Fruit fly (Drosophila melanogaster) whole organism, prepupa: Measurements from ENCODE around the gene Nrg.
A peak's percentile ranks its signal among the peaks of the same experiment; 100 is the strongest.

Experiments
- CG10631 ChIP-seq: fragments of 200-800 bp; sonication (Bioruptor generic); optimal IDR thresholded peaks from 2 replicates; lab custom pipeline; 2016; ENCODE audit warnings: missing biosample characterization, missing genetic modification characterization
- CG10669 ChIP-seq: fragments of 200-800 bp; sonication (Bioruptor generic); optimal IDR thresholded peaks from 3 replicates; lab custom pipeline; 2018; ENCODE audit warnings: missing biosample characterization, mild to moderate bottlenecking, missing genetic modification characterization, moderate library complexity
- CG11294 ChIP-seq: fragments of 200-800 bp; sonication (Bioruptor generic); IDR thresholded peaks from 2 replicates; pipeline ENCODE4 v1.3.6; 2022; ENCODE audit warnings: missing biosample characterization, missing genetic modification characterization
- CG11902 ChIP-seq: fragments of 200-800 bp; sonication (Bioruptor generic); optimal IDR thresholded peaks from 3 replicates; lab custom pipeline; 2016; ENCODE audit warnings: missing biosample characterization, missing genetic modification characterization
- CG15336 ChIP-seq: fragments of 200-800 bp; sonication (Bioruptor generic); IDR thresholded peaks from 2 replicates; pipeline ENCODE4 v1.3.6; 2022; ENCODE audit warnings: missing biosample characterization, missing genetic modification characterization
- CG1621 ChIP-seq: fragments of 200-800 bp; sonication (Bioruptor generic); optimal IDR thresholded peaks from 3 replicates; lab custom pipeline; 2018; ENCODE audit warnings: missing biosample characterization, mild to moderate bottlenecking, missing genetic modification characterization
- CG16779 ChIP-seq: fragments of 200-800 bp; sonication (Bioruptor generic); optimal IDR thresholded peaks from 3 replicates; lab custom pipeline; 2017; ENCODE audit warnings: missing biosample characterization, mild to moderate bottlenecking, missing genetic modification characterization
- CG31627 ChIP-seq: fragments of 200-800 bp; sonication (Bioruptor generic); optimal IDR thresholded peaks from 3 replicates; lab custom pipeline; 2016; ENCODE audit warnings: missing biosample characterization, missing genetic modification characterization
- CG32006 ChIP-seq: fragments of 200-800 bp; sonication (Bioruptor generic); optimal IDR thresholded peaks from 3 replicates; lab custom pipeline; 2017; ENCODE audit warnings: missing biosample characterization, mild to moderate bottlenecking, missing genetic modification characterization
- CG3919 ChIP-seq: fragments of 200-800 bp; sonication (Bioruptor generic); optimal IDR thresholded peaks from 3 replicates; lab custom pipeline; 2016; ENCODE audit warnings: missing biosample characterization, missing genetic modification characterization
- CG6163 ChIP-seq: fragments of 200-800 bp; sonication (Bioruptor generic); IDR thresholded peaks from 3 replicates; pipeline ENCODE4 v1.3.6; 2022; ENCODE audit warnings: missing biosample characterization, missing genetic modification characterization
- CG6276 ChIP-seq: fragments of 200-800 bp; sonication (Bioruptor generic); optimal IDR thresholded peaks from 2 replicates; lab custom pipeline; 2017; ENCODE audit warnings: missing biosample characterization, mild to moderate bottlenecking, missing genetic modification characterization
- CG6792 ChIP-seq: fragments of 200-800 bp; sonication (Bioruptor generic); optimal IDR thresholded peaks from 3 replicates; lab custom pipeline; 2016; ENCODE audit warnings: missing biosample characterization, missing genetic modification characterization
- CG8119 ChIP-seq: fragments of 200-800 bp; sonication (Bioruptor generic); IDR thresholded peaks from 3 replicates; pipeline ENCODE4 v1.3.6; 2022; ENCODE audit warnings: missing biosample characterization, missing genetic modification characterization
- CG8319 ChIP-seq: fragments of 200-800 bp; sonication (Bioruptor generic); optimal IDR thresholded peaks from 3 replicates; lab custom pipeline; 2016; ENCODE audit warnings: missing biosample characterization, missing genetic modification characterization
- CG9139 ChIP-seq: fragments of 200-800 bp; sonication (Bioruptor generic); optimal IDR thresholded peaks from 3 replicates; lab custom pipeline; 2017; ENCODE audit warnings: missing biosample characterization, mild to moderate bottlenecking, missing genetic modification characterization
- Eip75B ChIP-seq: fragments of 200-800 bp; sonication (Bioruptor generic); optimal IDR thresholded peaks from 3 replicates; lab custom pipeline; 2016; ENCODE audit warnings: missing biosample characterization, missing genetic modification characterization
- Eip78C ChIP-seq: fragments of 200-800 bp; sonication (Bioruptor generic); peaks from one replicate; lab custom pipeline; 2016; ENCODE audit warnings: missing biosample characterization, missing genetic modification characterization
- Ets21C ChIP-seq: fragments of 200-800 bp; sonication (Bioruptor generic); optimal IDR thresholded peaks from 3 replicates; lab custom pipeline; 2016; ENCODE audit warnings: missing biosample characterization, missing genetic modification characterization
- Ets96B ChIP-seq: fragments of 200-800 bp; optimal IDR thresholded peaks from 2 replicates; lab custom pipeline; 2019; ENCODE audit warnings: missing biosample characterization, mild to moderate bottlenecking, missing genetic modification characterization, moderate library complexity
- Hr38 ChIP-seq: sonication (Bioruptor generic); optimal IDR thresholded peaks from 2 replicates; lab custom pipeline; 2016; ENCODE audit warnings: missing biosample characterization, missing genetic modification characterization
- Hr39 ChIP-seq: fragments of 200-800 bp; sonication (Bioruptor generic); optimal IDR thresholded peaks from 2 replicates; lab custom pipeline; 2016; ENCODE audit warnings: missing biosample characterization, missing genetic modification characterization
- Hr4 ChIP-seq: fragments of 200-800 bp; sonication (Bioruptor generic); optimal IDR thresholded peaks from 3 replicates; lab custom pipeline; 2016; ENCODE audit warnings: missing biosample characterization, missing genetic modification characterization
- Lpt ChIP-seq: fragments of 200-800 bp; sonication (Bioruptor generic); optimal IDR thresholded peaks from 3 replicates; lab custom pipeline; 2016; ENCODE audit warnings: missing biosample characterization, missing genetic modification characterization
- Met ChIP-seq: fragments of 200-800 bp; sonication (Bioruptor generic); optimal IDR thresholded peaks from 3 replicates; lab custom pipeline; 2016; ENCODE audit warnings: missing biosample characterization, missing genetic modification characterization
- Smox ChIP-seq: fragments of 200-800 bp; sonication (Bioruptor generic); optimal IDR thresholded peaks from 3 replicates; lab custom pipeline; 2016; ENCODE audit warnings: missing biosample characterization, missing genetic modification characterization
- Sox102F ChIP-seq: fragments of 200-800 bp; sonication (Bioruptor generic); optimal IDR thresholded peaks from 2 replicates; lab custom pipeline; 2016; ENCODE audit warnings: missing biosample characterization, mild to moderate bottlenecking, missing genetic modification characterization
- Sox14 ChIP-seq: fragments of 200-800 bp; sonication (Bioruptor generic); optimal IDR thresholded peaks from 3 replicates; lab custom pipeline; 2016; ENCODE audit warnings: missing biosample characterization, missing genetic modification characterization
- Sox15 ChIP-seq: fragments of 200-800 bp; sonication (Bioruptor generic); optimal IDR thresholded peaks from 3 replicates; lab custom pipeline; 2016; ENCODE audit warnings: missing biosample characterization, missing genetic modification characterization
- acj6 ChIP-seq: fragments of 200-800 bp; sonication (Bioruptor generic); optimal IDR thresholded peaks from 3 replicates; lab custom pipeline; 2016; ENCODE audit warnings: missing biosample characterization, missing genetic modification characterization
- cyc ChIP-seq: fragments of 200-800 bp; sonication (Bioruptor generic); optimal IDR thresholded peaks from 3 replicates; lab custom pipeline; 2016; ENCODE audit warnings: missing biosample characterization, missing genetic modification characterization
- dac ChIP-seq: fragments of 200-800 bp; sonication (Bioruptor generic); optimal IDR thresholded peaks from 2 replicates; lab custom pipeline; 2017; ENCODE audit warnings: missing biosample characterization, mild to moderate bottlenecking, missing genetic modification characterization
- eg ChIP-seq: fragments of 200-800 bp; sonication (Bioruptor generic); IDR thresholded peaks from 3 replicates; pipeline ENCODE4 v1.3.6; 2022; ENCODE audit warnings: missing biosample characterization, missing genetic modification characterization
- esn ChIP-seq: fragments of 200-800 bp; sonication (Bioruptor generic); optimal IDR thresholded peaks from 2 replicates; lab custom pipeline; 2016; ENCODE audit warnings: missing biosample characterization, mild to moderate bottlenecking, missing genetic modification characterization, moderate library complexity
- fkh ChIP-seq: fragments of 200-800 bp; sonication (Bioruptor generic); optimal IDR thresholded peaks from 3 replicates; lab custom pipeline; 2017; ENCODE audit warnings: missing biosample characterization, mild to moderate bottlenecking, missing genetic modification characterization, moderate library complexity
- lz ChIP-seq: fragments of 200-800 bp; sonication (Bioruptor generic); optimal IDR thresholded peaks from 3 replicates; lab custom pipeline; 2016; ENCODE audit warnings: missing biosample characterization, missing genetic modification characterization
- pdm3 ChIP-seq: fragments of 200-800 bp; sonication (Bioruptor generic); optimal IDR thresholded peaks from 3 replicates; lab custom pipeline; 2016; ENCODE audit warnings: missing biosample characterization, missing genetic modification characterization
- spab ChIP-seq: fragments of 200-800 bp; sonication (Bioruptor generic); optimal IDR thresholded peaks from 2 replicates; lab custom pipeline; 2017; ENCODE audit warnings: missing biosample characterization, mild to moderate bottlenecking, missing genetic modification characterization, missing genetic modification reagents
- svp ChIP-seq: fragments of 200-800 bp; sonication (Bioruptor generic); peaks from one replicate; lab custom pipeline; 2016; ENCODE audit warnings: missing biosample characterization, missing genetic modification characterization
- topi ChIP-seq: fragments of 200-800 bp; sonication (Bioruptor generic); optimal IDR thresholded peaks from 3 replicates; lab custom pipeline; 2016; ENCODE audit warnings: missing biosample characterization, missing genetic modification characterization

Gene Nrg

dm6 chrX:8533589-8534320, 16.6 kb downstream of the Nrg start (continued):
- no peak for TF ChIP-seq Ets96B (tag; lab: Kevin White, UChicago)
- no peak for TF ChIP-seq Ets21C (GFP tag; lab: Kevin White, UChicago)
- TF ChIP-seq CG8319 = no peak
- TF ChIP-seq pdm3 (GFP tag; lab: Kevin White, UChicago) = peak; percentile 59
- TF ChIP-seq CG9139 = no peak
- TF ChIP-seq lz (GFP tag; lab: Kevin White, UChicago) = no peak
- peak; percentile 76 for TF ChIP-seq CG32006 (GFP tag; lab: Kevin White, UChicago)
- TF ChIP-seq CG16779 (tag; lab: Kevin White, UChicago) = no peak
- TF ChIP-seq Sox15 (GFP tag; lab: Kevin White, UChicago) = no peak
- TF ChIP-seq CG6163 (GFP tag; lab: Robert Waterston, UW) = peak; percentile 88
- TF ChIP-seq CG3919 = peak; percentile 43
- peak; percentile 81 for TF ChIP-seq CG8119

- TF ChIP-seq acj6 (GFP tag; lab: Kevin White, UChicago) (no peak), Hr38 (no peak), CG10669 (GFP tag; lab: Kevin White, UChicago) (no peak), CG3919 (no peak), Smox (GFP tag; lab: Kevin White, UChicago) (no peak), lz (GFP tag; lab: Kevin White, UChicago) (no peak), dac (GFP tag; lab: Kevin White, UChicago) (no peak), CG11294 (GFP tag; lab: Robert Waterston, UW) (no peak), Hr39 (no peak), CG9139 (no peak)
Measured at dm6 chrX:8534321-8534661, 17.1 kb downstream of the Nrg start.

dm6 chrX:8534734-8535133, 17.6 kb downstream of the Nrg start:
- TF ChIP-seq CG32006 (GFP tag; lab: Kevin White, UChicago) (peak; percentile 19), CG11294 (GFP tag; lab: Robert Waterston, UW) (peak; percentile 27; the same call in 1 of the 2 replicates), CG11902 (GFP tag; lab: Kevin White, UChicago) (no peak), CG15336 (GFP tag; lab: Robert Waterston, UW) (peak; percentile 67), Hr4 (GFP tag; lab: Kevin White, UChicago) (peak; percentile 27), eg (peak; percentile 72), CG1621 (tag; lab: Kevin White, UChicago) (no peak), CG6163 (GFP tag; lab: Robert Waterston, UW) (no peak), CG6276 (peak; percentile 35), pdm3 (GFP tag; lab: Kevin White, UChicago) (no peak), CG8119 (peak; percentile 54; the same call in 2 of the 3 replicates), CG16779 (tag; lab: Kevin White, UChicago) (no peak)

dm6 chrX:8536649-8537048, 19.5 kb downstream of the Nrg start:
- TF ChIP-seq CG8319 = no peak
- peak; percentile 53 for TF ChIP-seq svp (GFP tag; lab: Kevin White, UChicago)
- TF ChIP-seq Met = peak; percentile 0
- TF ChIP-seq topi (GFP tag; lab: Kevin White, UChicago) = no peak
- TF ChIP-seq Hr39 = peak; percentile 6

dm6 chrX:8538182-8538581, 21.0 kb downstream of the Nrg start:
- TF ChIP-seq Sox15 (GFP tag; lab: Kevin White, UChicago) = no peak
- TF ChIP-seq CG15336 (GFP tag; lab: Robert Waterston, UW) = peak; percentile 36; the same call in 1 of the 2 replicates
- no peak for TF ChIP-seq cyc (GFP tag; lab: Kevin White, UChicago)
- TF ChIP-seq topi (GFP tag; lab: Kevin White, UChicago) = peak; percentile 11
- peak; percentile 14 for TF ChIP-seq Smox (GFP tag; lab: Kevin White, UChicago)
- TF ChIP-seq CG8119 = peak; percentile 43; the same call in 1 of the 3 replicates
- TF ChIP-seq CG1621 (tag; lab: Kevin White, UChicago) = no peak
- TF ChIP-seq eg = peak; percentile 42; the same call in 1 of the 3 replicates
- TF ChIP-seq CG32006 (GFP tag; lab: Kevin White, UChicago) = peak; percentile 9
- TF ChIP-seq CG6792 (GFP tag; lab: Kevin White, UChicago) = no peak
- TF ChIP-seq Sox102F (GFP tag; lab: Kevin White, UChicago) = no peak
- TF ChIP-seq esn (GFP tag; lab: Kevin White, UChicago) = peak; percentile 45
- TF ChIP-seq Eip75B (GFP tag; lab: Kevin White, UChicago) = peak; percentile 2
- peak; percentile 27 for TF ChIP-seq Hr39
- TF ChIP-seq spab = no peak
- peak; percentile 36 for TF ChIP-seq CG10669 (GFP tag; lab: Kevin White, UChicago)
- peak; percentile 51 for TF ChIP-seq Hr4 (GFP tag; lab: Kevin White, UChicago)
- TF ChIP-seq Ets21C (GFP tag; lab: Kevin White, UChicago) = no peak
- no peak for TF ChIP-seq CG9139
- no peak for TF ChIP-seq fkh
- TF ChIP-seq Met = peak; percentile 34
- peak; percentile 46 for TF ChIP-seq Eip78C (GFP tag; lab: Kevin White, UChicago)
- peak; percentile 7 for TF ChIP-seq Sox14
- TF ChIP-seq Lpt (GFP tag; lab: Kevin White, UChicago) = no peak
- no peak for TF ChIP-seq dac (GFP tag; lab: Kevin White, UChicago)
- no peak for TF ChIP-seq CG10631 (GFP tag; lab: Kevin White, UChicago)
- TF ChIP-seq CG31627 = peak; percentile 15
- TF ChIP-seq Ets96B (tag; lab: Kevin White, UChicago) = peak; percentile 15
- peak; percentile 20 for TF ChIP-seq lz (GFP tag; lab: Kevin White, UChicago)
- TF ChIP-seq CG6163 (GFP tag; lab: Robert Waterston, UW) = peak; percentile 52; the same call in 1 of the 3 replicates
